Fruit fly (Drosophila melanogaster) whole organism, prepupa: Measurements from ENCODE around the gene Fit1.
A peak's percentile ranks its signal among the peaks of the same experiment; 100 is the strongest.

Source experiments
- CG11294 ChIP-seq: fragments of 200-800 bp; sonication (Bioruptor generic); IDR thresholded peaks from 2 replicates; pipeline ENCODE4 v1.3.6; 2022; ENCODE audit warnings: missing biosample characterization, missing genetic modification characterization
- CG11762 ChIP-seq: fragments of 200-800 bp; sonication (Bioruptor generic); optimal IDR thresholded peaks from 3 replicates; lab custom pipeline; 2016; ENCODE audit warnings: missing biosample characterization, missing genetic modification characterization; ENCODE audit not compliant: insufficient read depth
- CG15336 ChIP-seq: fragments of 200-800 bp; sonication (Bioruptor generic); IDR thresholded peaks from 2 replicates; pipeline ENCODE4 v1.3.6; 2022; ENCODE audit warnings: missing biosample characterization, missing genetic modification characterization
- CG31627 ChIP-seq: fragments of 200-800 bp; sonication (Bioruptor generic); optimal IDR thresholded peaks from 3 replicates; lab custom pipeline; 2016; ENCODE audit warnings: missing biosample characterization, missing genetic modification characterization
- CG3919 ChIP-seq: fragments of 200-800 bp; sonication (Bioruptor generic); optimal IDR thresholded peaks from 3 replicates; lab custom pipeline; 2016; ENCODE audit warnings: missing biosample characterization, missing genetic modification characterization
- CG6163 ChIP-seq: fragments of 200-800 bp; sonication (Bioruptor generic); IDR thresholded peaks from 3 replicates; pipeline ENCODE4 v1.3.6; 2022; ENCODE audit warnings: missing biosample characterization, missing genetic modification characterization
- CG6276 ChIP-seq: fragments of 200-800 bp; sonication (Bioruptor generic); optimal IDR thresholded peaks from 2 replicates; lab custom pipeline; 2017; ENCODE audit warnings: missing biosample characterization, mild to moderate bottlenecking, missing genetic modification characterization
- CG6792 ChIP-seq: fragments of 200-800 bp; sonication (Bioruptor generic); optimal IDR thresholded peaks from 3 replicates; lab custom pipeline; 2016; ENCODE audit warnings: missing biosample characterization, missing genetic modification characterization
- CG6808 ChIP-seq: fragments of 200-800 bp; sonication (Bioruptor generic); optimal IDR thresholded peaks from 3 replicates; lab custom pipeline; 2017; ENCODE audit warnings: missing biosample characterization, missing genetic modification characterization, mild to moderate bottlenecking, moderate library complexity, missing genetic modification reagents
- CG6854 ChIP-seq: fragments of 200-800 bp; sonication (Bioruptor generic); optimal IDR thresholded peaks from 2 replicates; lab custom pipeline; 2017; ENCODE audit warnings: missing biosample characterization, mild to moderate bottlenecking, missing genetic modification characterization
- CG8319 ChIP-seq: fragments of 200-800 bp; sonication (Bioruptor generic); optimal IDR thresholded peaks from 3 replicates; lab custom pipeline; 2016; ENCODE audit warnings: missing biosample characterization, missing genetic modification characterization
- CG8632 ChIP-seq: fragments of 200-800 bp; sonication (Bioruptor generic); optimal IDR thresholded peaks from 3 replicates; lab custom pipeline; 2016; ENCODE audit warnings: missing biosample characterization, missing genetic modification characterization
- Eip93F ChIP-seq: fragments of 200-800 bp; sonication (Bioruptor generic); optimal IDR thresholded peaks from 2 replicates; lab custom pipeline; 2016; ENCODE audit warnings: missing biosample characterization, mild to moderate bottlenecking, missing genetic modification characterization
- Ets21C ChIP-seq: fragments of 200-800 bp; sonication (Bioruptor generic); optimal IDR thresholded peaks from 3 replicates; lab custom pipeline; 2016; ENCODE audit warnings: missing biosample characterization, missing genetic modification characterization
- Gug ChIP-seq: fragments of 200-800 bp; sonication (Bioruptor generic); IDR thresholded peaks from 2 replicates; pipeline ENCODE4 v1.3.6; 2022; ENCODE audit warnings: missing biosample characterization, missing genetic modification characterization
- Hr38 ChIP-seq: sonication (Bioruptor generic); optimal IDR thresholded peaks from 2 replicates; lab custom pipeline; 2016; ENCODE audit warnings: missing biosample characterization, missing genetic modification characterization
- Lpt ChIP-seq: fragments of 200-800 bp; sonication (Bioruptor generic); optimal IDR thresholded peaks from 3 replicates; lab custom pipeline; 2016; ENCODE audit warnings: missing biosample characterization, missing genetic modification characterization
- OdsH ChIP-seq: fragments of 200-800 bp; sonication (Bioruptor generic); optimal IDR thresholded peaks from 3 replicates; lab custom pipeline; 2016; ENCODE audit warnings: missing biosample characterization, missing genetic modification characterization
- Smox ChIP-seq: fragments of 200-800 bp; sonication (Bioruptor generic); optimal IDR thresholded peaks from 3 replicates; lab custom pipeline; 2016; ENCODE audit warnings: missing biosample characterization, missing genetic modification characterization
- Sox14 ChIP-seq: fragments of 200-800 bp; sonication (Bioruptor generic); optimal IDR thresholded peaks from 3 replicates; lab custom pipeline; 2016; ENCODE audit warnings: missing biosample characterization, missing genetic modification characterization
- achi ChIP-seq: fragments of 200-800 bp; sonication (Bioruptor generic); optimal IDR thresholded peaks from 3 replicates; lab custom pipeline; 2016; ENCODE audit warnings: missing biosample characterization, missing genetic modification characterization
- acj6 ChIP-seq: fragments of 200-800 bp; sonication (Bioruptor generic); optimal IDR thresholded peaks from 3 replicates; lab custom pipeline; 2016; ENCODE audit warnings: missing biosample characterization, missing genetic modification characterization
- cyc ChIP-seq: fragments of 200-800 bp; sonication (Bioruptor generic); optimal IDR thresholded peaks from 3 replicates; lab custom pipeline; 2016; ENCODE audit warnings: missing biosample characterization, missing genetic modification characterization
- dsx ChIP-seq: fragments of 200-800 bp; optimal IDR thresholded peaks from 3 replicates; lab custom pipeline; 2019; ENCODE audit warnings: missing biosample characterization, mild to moderate bottlenecking, missing genetic modification characterization, moderate library complexity; ENCODE audit not compliant: poor library complexity, severe bottlenecking
- fd85E ChIP-seq: fragments of 200-800 bp; sonication (Bioruptor generic); optimal IDR thresholded peaks from 3 replicates; lab custom pipeline; 2016; ENCODE audit warnings: missing biosample characterization, missing genetic modification characterization
- lz ChIP-seq: fragments of 200-800 bp; sonication (Bioruptor generic); optimal IDR thresholded peaks from 3 replicates; lab custom pipeline; 2016; ENCODE audit warnings: missing biosample characterization, missing genetic modification characterization
- net ChIP-seq: fragments of 200-800 bp; sonication (Bioruptor generic); optimal IDR thresholded peaks from 3 replicates; lab custom pipeline; 2016; ENCODE audit warnings: missing biosample characterization, missing genetic modification characterization
- svp ChIP-seq: fragments of 200-800 bp; sonication (Bioruptor generic); peaks from one replicate; lab custom pipeline; 2016; ENCODE audit warnings: missing biosample characterization, missing genetic modification characterization
- vri ChIP-seq: fragments of 200-800 bp; sonication (Bioruptor generic); optimal IDR thresholded peaks from 3 replicates; lab custom pipeline; 2016; ENCODE audit warnings: missing biosample characterization, mild to moderate bottlenecking, missing genetic modification characterization

Gene Fit1

dm6 chr3L:4108844-4109494, 5.6 kb downstream of the Fit1 start (continued):
- peak; percentile 68 for TF ChIP-seq achi
- TF ChIP-seq lz (GFP tag; lab: Kevin White, UChicago), result peak; percentile 49
- TF ChIP-seq CG15336, result peak; percentile 71
- TF ChIP-seq CG6792 (GFP tag; lab: Kevin White, UChicago), result peak; percentile 39
- TF ChIP-seq CG11762 (GFP tag; lab: Kevin White, UChicago), result peak; percentile 56
- TF ChIP-seq dsx (GFP tag; lab: Kevin White, UChicago), result peak; percentile 28
- peak; percentile 52 for TF ChIP-seq cyc
- TF ChIP-seq fd85E (GFP tag; lab: Kevin White, UChicago), result no peak
- peak; percentile 27; the same call in 1 of the 2 replicates for TF ChIP-seq CG11294 (GFP tag; lab: Robert Waterston, UW)
- no peak; the same call in 1 of the 2 replicates for TF ChIP-seq Gug (GFP tag; lab: Robert Waterston, UW)
- TF ChIP-seq CG31627 (GFP tag; lab: Kevin White, UChicago), result peak; percentile 59
- peak; percentile 40 for TF ChIP-seq CG8319 (GFP tag; lab: Kevin White, UChicago)
- peak; percentile 55 for TF ChIP-seq Sox14 (GFP tag; lab: Kevin White, UChicago)
- TF ChIP-seq CG6808 (GFP tag; lab: Kevin White, UChicago), result peak; percentile 68
- peak; percentile 44 for TF ChIP-seq Lpt

DNA sequence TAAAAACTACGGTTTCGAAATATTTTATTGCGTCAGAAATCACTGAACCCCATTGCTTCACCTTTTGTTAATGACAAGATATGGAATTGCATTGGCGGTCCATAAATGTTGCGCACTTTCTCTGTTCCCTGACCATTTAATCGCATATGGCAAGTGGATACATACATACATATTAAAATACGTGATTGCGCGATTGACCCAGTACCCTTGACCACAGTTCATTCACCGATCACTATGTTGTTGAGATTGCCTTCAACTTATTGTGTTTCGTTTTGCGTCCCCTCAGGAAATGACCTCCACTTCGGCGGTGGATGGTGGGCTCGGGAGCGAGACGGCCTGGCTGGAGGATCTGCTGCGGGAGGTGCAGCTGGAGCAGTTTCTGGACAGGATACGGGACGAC, 6.8 kb downstream of the Fit1 start:
- TF ChIP-seq vri (GFP tag; lab: Kevin White, UChicago) (peak; percentile 2), acj6 (GFP tag; lab: Kevin White, UChicago) (no peak), OdsH (GFP tag; lab: Kevin White, UChicago) (no peak), svp (GFP tag; lab: Kevin White, UChicago) (peak; percentile 82)

DNA sequence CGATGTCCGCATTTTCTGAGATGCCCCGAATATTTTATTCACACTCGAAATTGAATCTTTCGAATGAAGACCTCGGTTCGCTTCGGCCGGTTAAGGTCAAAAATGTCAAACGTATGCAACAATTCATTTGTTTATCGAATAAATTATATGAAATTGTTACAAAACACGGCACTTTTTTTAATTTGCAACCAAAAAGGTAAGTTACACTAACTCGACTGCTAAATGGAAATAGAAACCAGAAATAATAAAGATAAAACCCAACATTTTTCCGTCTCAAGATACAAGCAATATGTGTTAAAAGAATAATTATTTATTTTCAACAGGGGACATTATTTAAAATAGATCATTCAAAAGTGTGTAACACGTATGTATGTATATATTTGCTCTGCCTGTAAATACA, 10.6 kb downstream of the Fit1 start:
- TF ChIP-seq svp (GFP tag; lab: Kevin White, UChicago), result peak; percentile 64
- no peak for TF ChIP-seq CG8319 (GFP tag; lab: Kevin White, UChicago)

DNA sequence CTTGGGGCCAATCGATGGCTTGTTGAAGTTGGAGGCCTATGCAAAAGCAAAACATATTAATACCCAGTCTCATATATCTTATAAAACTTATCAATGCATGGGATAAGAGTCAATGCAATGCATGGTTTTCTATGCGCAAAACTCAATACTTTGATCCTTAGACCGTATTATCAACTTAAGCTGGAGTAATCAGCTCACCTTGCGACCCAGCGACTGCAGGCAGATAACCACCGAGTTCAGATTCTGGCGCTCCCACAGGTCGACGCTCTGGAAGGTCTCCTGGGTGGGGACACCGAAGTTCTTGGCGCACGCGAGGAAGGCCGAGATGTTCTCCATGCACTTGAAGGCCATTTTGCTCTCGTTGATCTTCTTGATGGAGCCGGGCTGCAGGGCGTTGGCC, 11.7 kb downstream of the Fit1 start:
- TF ChIP-seq Smox (no peak), CG6276 (no peak), svp (GFP tag; lab: Kevin White, UChicago) (peak; percentile 97), Hr38 (GFP tag; lab: Kevin White, UChicago) (no peak)
- TF ChIP-seq, all 60 proteins: peak for 1

dm6 chr3L:4115701-4116100, 12.3 kb downstream of the Fit1 start:
- TF ChIP-seq CG6792 (GFP tag; lab: Kevin White, UChicago) (no peak), CG6276 (no peak), vri (GFP tag; lab: Kevin White, UChicago) (peak; percentile 25), svp (GFP tag; lab: Kevin White, UChicago) (peak; percentile 16), net (no peak), CG8632 (GFP tag; lab: Kevin White, UChicago) (no peak), CG3919 (no peak), Lpt (no peak), CG6163 (no peak), CG31627 (GFP tag; lab: Kevin White, UChicago) (no peak), Eip93F (GFP tag; lab: Kevin White, UChicago) (peak; percentile 74), OdsH (GFP tag; lab: Kevin White, UChicago) (no peak), Ets21C (no peak), CG6854 (GFP tag; lab: Kevin White, UChicago) (no peak), Sox14 (GFP tag; lab: Kevin White, UChicago) (no peak)
- TF ChIP-seq, all 60 proteins: peak for 3
